Worm (Caenorhabditis elegans) whole organism, young adult: ENCODE data around the gene msp-33.

Experiments
- C06A6.2 ChIP-seq: fragments of 200-800 bp; sonication (Bioruptor generic); conservative IDR thresholded peaks from 2 replicates; pipeline ENCODE4 v1.3.6; 2022; ENCODE audit warnings: missing genetic modification characterization, missing compliant biosample characterization
- D2030.7 ChIP-seq: fragments of 200-800 bp; sonication (Bioruptor generic); IDR thresholded peaks from 2 replicates; pipeline ENCODE4 v1.3.6; 2022; ENCODE audit warnings: missing genetic modification reagents, missing genetic modification characterization, missing compliant biosample characterization
- F37B4.10 ChIP-seq: fragments of 200-800 bp; sonication (Bioruptor generic); IDR thresholded peaks from 2 replicates; pipeline ENCODE4 v1.3.6; 2022; ENCODE audit warnings: missing genetic modification characterization, missing compliant biosample characterization
- F49E8.2 ChIP-seq: sonication (generic microtip); optimal IDR thresholded peaks from 3 replicates; lab custom pipeline; 2017; ENCODE audit warnings: missing genetic modification characterization, mild to moderate bottlenecking, missing compliant biosample characterization, antibody characterized with exemption, moderate library complexity; ENCODE audit not compliant: insufficient read depth
- F52B5.7 ChIP-seq: sonication (generic microtip); optimal IDR thresholded peaks from 2 replicates; lab custom pipeline; 2016; ENCODE audit warnings: mild to moderate bottlenecking, missing genetic modification characterization, missing compliant biosample characterization
- F57A8.1 ChIP-seq: fragments of 200-800 bp; sonication (Bioruptor generic); optimal IDR thresholded peaks from 2 replicates; lab custom pipeline; 2018; ENCODE audit warnings: mild to moderate bottlenecking, missing genetic modification characterization, moderate library complexity, missing compliant biosample characterization
- K11D2.4 ChIP-seq: fragments of 200-800 bp; sonication (Bioruptor generic); IDR thresholded peaks from 2 replicates; pipeline ENCODE4 v1.3.6; 2022; ENCODE audit warnings: missing genetic modification reagents, missing genetic modification characterization, missing compliant biosample characterization
- K12H6.12 ChIP-seq: fragments of 200-800 bp; sonication (Bioruptor generic); optimal IDR thresholded peaks from 2 replicates; lab custom pipeline; 2018; ENCODE audit warnings: mild to moderate bottlenecking, missing genetic modification characterization, missing compliant biosample characterization
- T26A5.8 ChIP-seq: sonication (generic microtip); optimal IDR thresholded peaks from 2 replicates; lab custom pipeline; 2016; ENCODE audit warnings: missing genetic modification characterization, missing compliant biosample characterization
- Y67H2A.10 ChIP-seq: fragments of 200-800 bp; sonication (Bioruptor generic); conservative IDR thresholded peaks from 2 replicates; pipeline ENCODE4 v1.3.6; 2022; ENCODE audit warnings: missing genetic modification reagents, missing genetic modification characterization, missing compliant biosample characterization
- Y79H2A.3 ChIP-seq: fragments of 200-800 bp; sonication (Bioruptor generic); conservative IDR thresholded peaks from 2 replicates; pipeline ENCODE4 v1.3.6; 2022; ENCODE audit warnings: missing genetic modification reagents, missing genetic modification characterization, missing compliant biosample characterization
- Y95B8A.8 ChIP-seq: fragments of 200-800 bp; sonication (Bioruptor generic); IDR thresholded peaks from 2 replicates; pipeline ENCODE4 v1.3.6; 2022; ENCODE audit warnings: missing genetic modification reagents, missing genetic modification characterization, missing compliant biosample characterization
- akir-1 ChIP-seq: fragments of 200-800 bp; sonication (Bioruptor generic); optimal IDR thresholded peaks from 2 replicates; lab custom pipeline; 2018; ENCODE audit warnings: mild to moderate bottlenecking, missing genetic modification characterization, moderate library complexity, missing compliant biosample characterization
- aptf-2 ChIP-seq: fragments of 200-800 bp; sonication (Bioruptor generic); conservative IDR thresholded peaks from 2 replicates; pipeline ENCODE4 v1.3.6; 2022; ENCODE audit warnings: missing genetic modification reagents, missing genetic modification characterization, missing compliant biosample characterization
- ceh-100 ChIP-seq: fragments of 200-800 bp; sonication (Bioruptor generic); IDR thresholded peaks from 2 replicates; pipeline ENCODE4 v1.3.6; 2022; ENCODE audit warnings: missing genetic modification reagents, missing genetic modification characterization, missing compliant biosample characterization
- ceh-58 ChIP-seq: fragments of 200-800 bp; sonication (Bioruptor generic); IDR thresholded peaks from 2 replicates; pipeline ENCODE4 v1.3.6; 2022; ENCODE audit warnings: missing genetic modification characterization, missing compliant biosample characterization
- ceh-91 ChIP-seq: fragments of 200-800 bp; sonication (Bioruptor generic); IDR thresholded peaks from 2 replicates; pipeline ENCODE4 v1.3.6; 2022; ENCODE audit warnings: missing genetic modification reagents, missing genetic modification characterization, missing compliant biosample characterization
- gei-17 ChIP-seq: fragments of 200-800 bp; sonication (Bioruptor generic); optimal IDR thresholded peaks from 2 replicates; lab custom pipeline; 2018; ENCODE audit warnings: mild to moderate bottlenecking, missing genetic modification characterization, missing compliant biosample characterization
- him-1 ChIP-seq: sonication (generic microtip); optimal IDR thresholded peaks from 2 replicates; lab custom pipeline; 2016; ENCODE audit warnings: missing genotype, missing genetic modification reagents, missing genetic modification characterization, missing compliant biosample characterization
- hlh-12 ChIP-seq: sonication (generic microtip); optimal IDR thresholded peaks from 2 replicates; lab custom pipeline; 2016; ENCODE audit warnings: missing genetic modification characterization, missing compliant biosample characterization
- hrde-1 ChIP-seq: sonication (generic microtip); optimal IDR thresholded peaks from 2 replicates; lab custom pipeline; 2016; ENCODE audit warnings: missing genetic modification characterization, mild to moderate bottlenecking, missing compliant biosample characterization, moderate library complexity, missing genotype, missing genetic modification reagents, borderline replicate concordance
- hsf-1 ChIP-seq: fragments of 200-800 bp; sonication (Bioruptor generic); IDR thresholded peaks from 2 replicates; pipeline ENCODE4 v1.3.6; 2022; ENCODE audit warnings: missing genetic modification reagents, missing genetic modification characterization, missing compliant biosample characterization
- lag-1 ChIP-seq: fragments of 200-800 bp; sonication (Bioruptor generic); IDR thresholded peaks from 2 replicates; pipeline ENCODE4 v1.3.6; 2022; ENCODE audit warnings: missing genetic modification reagents, missing genetic modification characterization, missing compliant biosample characterization
- let-607 ChIP-seq, 2 experiments: fragments of 200-800 bp in 1 of 2; sonication (Bioruptor generic) in 1 of 2; sonication (generic microtip) in 1 of 2; optimal IDR thresholded peaks; 2 replicates each; lab custom pipeline; 2016 to 2018; ENCODE audit warnings: mild to moderate bottlenecking in 2 of 2, missing compliant biosample characterization in 2 of 2, missing genetic modification characterization in 2 of 2, moderate library complexity in 2 of 2, missing genotype in 1 of 2
- lin-40 ChIP-seq: sonication (generic microtip); optimal IDR thresholded peaks from 2 replicates; lab custom pipeline; 2016; ENCODE audit warnings: missing genetic modification characterization, mild to moderate bottlenecking, missing compliant biosample characterization, missing genotype, missing genetic modification reagents
- lin-54 ChIP-seq: fragments of 200-800 bp; sonication (Bioruptor generic); optimal IDR thresholded peaks from 2 replicates; lab custom pipeline; 2018; ENCODE audit warnings: mild to moderate bottlenecking, missing genetic modification characterization, missing compliant biosample characterization
- lir-1 ChIP-seq: fragments of 200-800 bp; sonication (Bioruptor generic); conservative IDR thresholded peaks from 2 replicates; pipeline ENCODE4 v1.3.6; 2022; ENCODE audit warnings: missing genetic modification reagents, missing genetic modification characterization, missing compliant biosample characterization
- lsl-1 ChIP-seq: fragments of 200-800 bp; sonication (Bioruptor generic); optimal IDR thresholded peaks from 2 replicates; lab custom pipeline; 2018; ENCODE audit warnings: mild to moderate bottlenecking, missing genetic modification characterization, moderate library complexity, missing compliant biosample characterization
- lsy-27 ChIP-seq: sonication (generic microtip); optimal IDR thresholded peaks from 2 replicates; lab custom pipeline; 2017; ENCODE audit warnings: missing genetic modification characterization, mild to moderate bottlenecking, missing compliant biosample characterization, antibody characterized with exemption, missing genotype, borderline replicate concordance; ENCODE audit not compliant: insufficient read depth
- madf-10 ChIP-seq: sonication (generic microtip); optimal IDR thresholded peaks from 2 replicates; lab custom pipeline; 2016; ENCODE audit warnings: mild to moderate bottlenecking, missing genetic modification characterization, missing compliant biosample characterization
- madf-3 ChIP-seq: fragments of 200-800 bp; sonication (Bioruptor generic); IDR thresholded peaks from 2 replicates; pipeline ENCODE4 v1.3.6; 2022; ENCODE audit warnings: missing genetic modification reagents, missing genetic modification characterization, missing compliant biosample characterization
- mes-4 ChIP-seq: sonication (generic microtip); optimal IDR thresholded peaks from 2 replicates; lab custom pipeline; 2016; ENCODE audit warnings: missing genotype, missing genetic modification characterization, missing compliant biosample characterization
- nfya-1 ChIP-seq: sonication (generic microtip); optimal IDR thresholded peaks from 2 replicates; lab custom pipeline; 2017; ENCODE audit warnings: antibody characterized with exemption, missing compliant biosample characterization, missing genetic modification characterization, borderline replicate concordance; ENCODE audit not compliant: insufficient read depth
- nfyb-1 ChIP-seq: fragments of 200-800 bp; sonication (Bioruptor generic); IDR thresholded peaks from 2 replicates; pipeline ENCODE4 v1.3.6; 2022; ENCODE audit warnings: missing genetic modification reagents, missing genetic modification characterization, missing compliant biosample characterization
- nhr-80 ChIP-seq: sonication (generic microtip); optimal IDR thresholded peaks from 2 replicates; lab custom pipeline; 2016; ENCODE audit warnings: missing genetic modification characterization, missing compliant biosample characterization
- nhr-90 ChIP-seq: sonication (generic microtip); optimal IDR thresholded peaks from 2 replicates; lab custom pipeline; 2016; ENCODE audit warnings: missing genotype, mild to moderate bottlenecking, missing genetic modification characterization, missing compliant biosample characterization
- pha-4 ChIP-seq: fragments of 150-350 bp; sonication (generic microtip); optimal IDR thresholded peaks from 2 replicates; lab custom pipeline; 2014; ENCODE audit warnings: missing biosample characterization, missing genetic modification reagents, missing genetic modification characterization
- rec-8 ChIP-seq, 2 experiments: sonication (generic microtip); optimal IDR thresholded peaks; 2 replicates each; lab custom pipeline; 2016; ENCODE audit warnings: mild to moderate bottlenecking in 2 of 2, missing genetic modification characterization in 2 of 2, missing genetic modification reagents in 2 of 2, missing genotype in 2 of 2, missing biosample characterization in 1 of 2, missing compliant biosample characterization in 1 of 2, moderate library complexity in 1 of 2
- rpc-1 ChIP-seq, 2 experiments: fragments of 150-350 bp in 1 of 2; sonication (generic microtip) in 1 of 2; optimal IDR thresholded peaks; 2 replicates each; lab custom pipeline; 2014 to 2018; ENCODE audit warnings: missing biosample characterization in 1 of 2, missing genetic modification characterization in 1 of 2, missing genetic modification reagents in 1 of 2, missing genotype in 1 of 2
- sea-2 ChIP-seq: fragments of 200-800 bp; sonication (Bioruptor generic); IDR thresholded peaks from 2 replicates; pipeline ENCODE4 v1.3.6; 2022; ENCODE audit warnings: missing genetic modification characterization, missing compliant biosample characterization
- somi-1 ChIP-seq: fragments of 200-800 bp; sonication (Bioruptor generic); optimal IDR thresholded peaks from 2 replicates; lab custom pipeline; 2018; ENCODE audit warnings: mild to moderate bottlenecking, missing genetic modification characterization, missing compliant biosample characterization
- unc-130 ChIP-seq: sonication (generic microtip); optimal IDR thresholded peaks from 2 replicates; lab custom pipeline; 2016; ENCODE audit warnings: missing genetic modification reagents, missing genetic modification characterization, missing compliant biosample characterization
- unc-62 ChIP-seq: fragments of 150-350 bp; optimal IDR thresholded peaks from 2 replicates; lab custom pipeline; 2014; ENCODE audit warnings: missing biosample characterization, missing genetic modification reagents, missing genetic modification characterization
- xnd-1 ChIP-seq: sonication (generic microtip); optimal IDR thresholded peaks from 2 replicates; lab custom pipeline; 2016; ENCODE audit warnings: missing genotype, missing genetic modification reagents, missing genetic modification characterization, missing compliant biosample characterization
- zim-3 ChIP-seq: sonication (generic microtip); optimal IDR thresholded peaks from 2 replicates; lab custom pipeline; 2017; ENCODE audit warnings: mild to moderate bottlenecking, missing genetic modification characterization, moderate library complexity, missing compliant biosample characterization
- ztf-26 ChIP-seq: sonication (generic microtip); optimal IDR thresholded peaks from 2 replicates; lab custom pipeline; 2017; ENCODE audit warnings: missing genetic modification characterization, missing compliant biosample characterization
- ztf-3 ChIP-seq: fragments of 200-800 bp; sonication (Bioruptor generic); optimal IDR thresholded peaks from 2 replicates; lab custom pipeline; 2018; ENCODE audit warnings: mild to moderate bottlenecking, missing genetic modification characterization, missing compliant biosample characterization
- ztf-6 ChIP-seq: fragments of 200-800 bp; sonication (Bioruptor generic); IDR thresholded peaks from 2 replicates; pipeline ENCODE4 v1.3.6; 2022; ENCODE audit warnings: missing genetic modification reagents, missing genetic modification characterization, missing compliant biosample characterization

msp-33 gene

ce11 chrII:4904277-4904676, 11.8 kb upstream of the msp-33 start (continued):
- TF ChIP-seq F52B5.7 (tag; lab: Kevin White, UChicago) (no peak), hlh-12 (tag; lab: Kevin White, UChicago) (no peak), let-607 (tag; optimal IDR thresholded peaks at IDR 0.05; lab: Kevin White, UChicago) (no peak), F57A8.1 (no peak), ztf-26 (tag; lab: Kevin White, UChicago) (no peak), ceh-100 (GFP tag; lab: Robert Waterston, UW) (no peak), Y95B8A.8 (GFP tag; lab: Robert Waterston, UW) (0 out of 2 replicates have a peak, but pooled peaks have one; percentile 60), hrde-1 (tag; lab: Kevin White, UChicago) (no peak), nhr-80 (tag; lab: Kevin White, UChicago) (peak; percentile 15), ceh-91 (GFP tag; lab: Robert Waterston, UW) (peak; percentile 39; the same call in 1 of the 2 replicates), aptf-2 (GFP tag; lab: Robert Waterston, UW) (no peak), F37B4.10 (no peak), ztf-6 (GFP tag; lab: Robert Waterston, UW) (no peak), madf-3 (peak; percentile 29; the same call in 1 of the 2 replicates), nfya-1 (tag; lab: Kevin White, UChicago) (no peak), rec-8 (tag; optimal IDR thresholded peaks at IDR 0.05; lab: Kevin White, UChicago) (no peak), him-1 (no peak), ztf-3 (GFP tag; lab: Kevin White, UChicago) (no peak), K12H6.12 (tag; lab: Kevin White, UChicago) (peak; percentile 7), T26A5.8 (tag; lab: Kevin White, UChicago) (no peak), C06A6.2 (GFP tag; lab: Robert Waterston, UW) (no peak), lag-1 (GFP tag; lab: Robert Waterston, UW) (no peak), Y79H2A.3 (GFP tag; lab: Robert Waterston, UW) (no peak), mes-4 (tag; lab: Kevin White, UChicago) (no peak), lir-1 (0 out of 2 replicates have a peak, but pooled peaks have one; percentile 10), hsf-1 (peak; percentile 96), unc-130 (no peak), nhr-90 (tag; lab: Kevin White, UChicago) (no peak), pha-4 (peak; percentile 37), somi-1 (GFP tag; lab: Kevin White, UChicago) (no peak), ceh-58 (no peak), madf-10 (peak; percentile 40), lsl-1 (GFP tag; lab: Kevin White, UChicago) (peak; percentile 77), lin-40 (tag; lab: Kevin White, UChicago) (peak; percentile 24), F49E8.2 (peak; percentile 44), nfyb-1 (GFP tag; lab: Robert Waterston, UW) (0 out of 2 replicates have a peak, but pooled peaks have one; percentile 27), lin-54 (GFP tag; lab: Kevin White, UChicago) (peak; percentile 68), rpc-1 (optimal IDR thresholded peaks at IDR 0.05; lab: Kevin White, UChicago) (peak; percentile 36), rpc-1 (tag; optimal IDR thresholded peaks at IDR 0.05; lab: Kevin White, UChicago) (no peak), unc-62 (GFP tag; lab: Kevin White, UChicago) (peak; percentile 29), akir-1 (GFP tag; lab: Kevin White, UChicago) (no peak), gei-17 (GFP tag; lab: Kevin White, UChicago) (no peak), D2030.7 (GFP tag; lab: Robert Waterston, UW) (peak; percentile 69), zim-3 (tag; lab: Kevin White, UChicago) (no peak), K11D2.4 (no peak), sea-2 (GFP tag; lab: Robert Waterston, UW) (no peak), Y67H2A.10 (GFP tag; lab: Robert Waterston, UW) (0 out of 2 replicates have a peak, but pooled peaks have one; percentile 49), xnd-1 (peak; percentile 26), lsy-27 (peak; percentile 60)
